Worm (Caenorhabditis elegans) whole organism, young adult: Measurements from ENCODE around the gene mccc-2.

ENCODE experiments used
- F49E8.2 ChIP-seq: sonication (generic microtip); optimal IDR thresholded peaks from 3 replicates; lab custom pipeline; 2017; ENCODE audit warnings: missing genetic modification characterization, mild to moderate bottlenecking, missing compliant biosample characterization, antibody characterized with exemption, moderate library complexity; ENCODE audit not compliant: insufficient read depth
- Y53F4B.3 ChIP-seq: fragments of 200-800 bp; sonication (Bioruptor generic); IDR thresholded peaks from 2 replicates; pipeline ENCODE4 v1.3.6; 2022; ENCODE audit warnings: missing genetic modification reagents, missing genetic modification characterization, missing compliant biosample characterization
- ama-1 ChIP-seq, 3 experiments: fragments of 150-350 bp in 1 of 3; sonication (generic microtip) in 2 of 3; optimal IDR thresholded peaks; 2 replicates each; lab custom pipeline; 2014 to 2018; ENCODE audit warnings: missing biosample characterization in 2 of 3, missing genetic modification characterization in 2 of 3, missing genetic modification reagents in 2 of 3
- hsf-1 ChIP-seq: fragments of 200-800 bp; sonication (Bioruptor generic); IDR thresholded peaks from 2 replicates; pipeline ENCODE4 v1.3.6; 2022; ENCODE audit warnings: missing genetic modification reagents, missing genetic modification characterization, missing compliant biosample characterization
- lir-1 ChIP-seq: fragments of 200-800 bp; sonication (Bioruptor generic); conservative IDR thresholded peaks from 2 replicates; pipeline ENCODE4 v1.3.6; 2022; ENCODE audit warnings: missing genetic modification reagents, missing genetic modification characterization, missing compliant biosample characterization
- ztf-3 ChIP-seq: fragments of 200-800 bp; sonication (Bioruptor generic); optimal IDR thresholded peaks from 2 replicates; lab custom pipeline; 2018; ENCODE audit warnings: mild to moderate bottlenecking, missing genetic modification characterization, missing compliant biosample characterization

- TF ChIP-seq Y53F4B.3 (GFP tag; lab: Robert Waterston, UW) (no peak), ama-1 (optimal IDR thresholded peaks at IDR 0.05; lab: Kevin White, UChicago) (no peak), ama-1 (GFP tag; optimal IDR thresholded peaks at IDR 0.05; lab: Kevin White, UChicago) (no peak), F49E8.2 (tag; lab: Kevin White, UChicago) (no peak), lir-1 (GFP tag; lab: Robert Waterston, UW) (no peak), ztf-3 (no peak), hsf-1 (no peak)
Measured at ce11 chrIII:9115745-9116144, 26.6 kb upstream of the mccc-2 start.
